Worm (Caenorhabditis elegans): ENCODE data around the gene R07E5.15.

Gene R07E5.15

ce11 chrIII:4401142-4401541, at the start of gene R07E5.15:
TSS of gene R07E5.15 (plus strand) at chrIII:4401442.
- TF ChIP-seq mab-5 (tag; optimal IDR thresholded peaks at IDR 0.05) (no peak), M03D4.4 (tag; optimal IDR thresholded peaks at IDR 0.05) (no peak), ceh-43 (GFP tag; optimal IDR thresholded peaks at IDR 0.05) (no peak), sptf-1 (tag; optimal IDR thresholded peaks at IDR 0.05) (no peak), ham-2 (GFP tag; optimal IDR thresholded peaks at IDR 0.05) (no peak), zip-8 (tag; optimal IDR thresholded peaks at IDR 0.05) (no peak), nhr-2 (tag; optimal IDR thresholded peaks at IDR 0.05) (no peak), pha-4 (tag; optimal IDR thresholded peaks at IDR 0.05) (no peak), elt-1 (tag; optimal IDR thresholded peaks at IDR 0.05; ENCODE audit: borderline replicate concordance, insufficient read depth) (no peak), nhr-28 (tag; optimal IDR thresholded peaks at IDR 0.05) (no peak)

DNA sequence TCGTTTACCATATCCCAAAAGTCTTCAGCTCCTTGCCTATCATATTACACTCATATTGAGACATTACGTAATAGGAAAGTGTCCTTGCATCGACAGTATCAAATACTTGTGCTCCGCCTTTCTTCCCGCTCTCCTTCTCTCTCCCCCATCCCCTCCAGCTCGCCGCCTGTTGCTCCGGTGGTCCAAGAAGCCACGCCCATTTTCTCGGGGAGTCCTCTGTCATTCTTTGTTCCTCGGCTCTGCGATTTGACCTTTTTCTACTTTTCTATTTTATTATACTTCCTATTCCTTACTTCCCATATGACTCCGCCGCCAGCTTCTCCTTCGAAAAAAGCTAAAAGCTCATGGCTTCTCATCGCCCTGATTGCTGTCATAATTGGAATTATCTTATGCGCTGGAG, 44.9 kb upstream of the R07E5.15 start, which contains the start of gene mnp-1:
Gene mnp-1, plus strand, starts transcription at position 211 of the 400 bp plus-strand sequence.
- TF ChIP-seq zip-8 (tag; optimal IDR thresholded peaks at IDR 0.05) (peak; percentile 61), hlh-1 (tag; optimal IDR thresholded peaks at IDR 0.05) (peak; percentile 38), elt-1 (tag; optimal IDR thresholded peaks at IDR 0.05; ENCODE audit: borderline replicate concordance, insufficient read depth) (no peak), tbx-8 (GFP tag; optimal IDR thresholded peaks at IDR 0.05) (no peak), unc-39 (tag; optimal IDR thresholded peaks at IDR 0.05) (peak; percentile 32)

DNA sequence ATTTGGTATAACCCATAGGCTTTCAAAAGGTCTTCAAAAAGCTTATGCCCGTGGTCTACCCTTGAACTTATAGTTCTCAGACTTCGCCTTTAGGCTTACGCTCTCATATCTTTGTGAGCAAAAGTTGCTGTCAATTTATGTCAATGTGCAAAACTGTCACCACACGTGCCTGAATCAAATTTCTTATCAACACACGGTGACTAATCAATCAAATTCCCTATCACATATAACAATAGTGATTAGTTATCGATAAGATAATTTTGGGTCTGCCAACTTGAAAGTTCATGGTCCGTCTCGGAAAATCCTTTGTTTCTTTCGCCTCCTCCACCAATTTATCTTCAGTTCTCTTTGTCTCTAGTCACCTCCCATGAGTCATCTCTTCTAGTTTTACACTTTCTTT, 43.8 kb upstream of the R07E5.15 start:
- no peak for TF ChIP-seq zip-8 (tag; optimal IDR thresholded peaks at IDR 0.05)
- peak; percentile 33 for TF ChIP-seq unc-62 (GFP tag; optimal IDR thresholded peaks at IDR 0.05)

- no peak for TF ChIP-seq sem-2 (GFP tag; optimal IDR thresholded peaks at IDR 0.05)
- no peak for TF ChIP-seq ceh-83 (GFP tag; optimal IDR thresholded peaks at IDR 0.05)
- no peak for TF ChIP-seq bed-3 (GFP tag; optimal IDR thresholded peaks at IDR 0.05)
- peak; percentile 89 for TF ChIP-seq mab-5 (tag; optimal IDR thresholded peaks at IDR 0.05)
- TF ChIP-seq unc-62 (GFP tag; optimal IDR thresholded peaks at IDR 0.05), result peak; percentile 98
- TF ChIP-seq flh-1 (GFP tag; optimal IDR thresholded peaks at IDR 0.05), result no peak
- peak; percentile 96 for TF ChIP-seq hlh-1 (tag; optimal IDR thresholded peaks at IDR 0.05)
- TF ChIP-seq unc-120 (tag; optimal IDR thresholded peaks at IDR 0.05; ENCODE audit: poor library complexity, severe bottlenecking), result peak; percentile 31
These were observed 42.9 kb upstream of the R07E5.15 start for ce11 chrIII:4358345-4358744.

ce11 chrIII:4359208-4359607, 42.0 kb upstream of the R07E5.15 start:
- peak; percentile 80 for TF ChIP-seq hlh-1 (tag; optimal IDR thresholded peaks at IDR 0.05)
- no peak for TF ChIP-seq elt-3 (tag; optimal IDR thresholded peaks at IDR 0.05)
- TF ChIP-seq ztf-11 (tag; optimal IDR thresholded peaks at IDR 0.05), result no peak

ce11 chrIII:4359900-4360299, 41.3 kb upstream of the R07E5.15 start:
- peak; percentile 89 for TF ChIP-seq hlh-1 (tag; optimal IDR thresholded peaks at IDR 0.05)
- no peak for TF ChIP-seq M03D4.4 (tag; optimal IDR thresholded peaks at IDR 0.05)
- TF ChIP-seq lsy-2 (tag; optimal IDR thresholded peaks at IDR 0.05), result no peak
- TF ChIP-seq ham-2 (GFP tag; optimal IDR thresholded peaks at IDR 0.05), result no peak
- no peak for TF ChIP-seq elt-1 (tag; optimal IDR thresholded peaks at IDR 0.05; ENCODE audit: borderline replicate concordance, insufficient read depth)
- no peak for TF ChIP-seq lin-13 (tag; optimal IDR thresholded peaks at IDR 0.05)
- no peak for TF ChIP-seq unc-120 (tag; optimal IDR thresholded peaks at IDR 0.05; ENCODE audit: poor library complexity, severe bottlenecking)
- peak; percentile 71 for TF ChIP-seq unc-62 (GFP tag; optimal IDR thresholded peaks at IDR 0.05)
- TF ChIP-seq mep-1 (tag; optimal IDR thresholded peaks at IDR 0.05), result no peak
- TF ChIP-seq flh-1 (GFP tag; optimal IDR thresholded peaks at IDR 0.05), result no peak
- no peak for TF ChIP-seq nhr-12 (tag; optimal IDR thresholded peaks at IDR 0.05)

- TF ChIP-seq nhr-2 (tag; optimal IDR thresholded peaks at IDR 0.05), result no peak
- TF ChIP-seq ham-2 (GFP tag; optimal IDR thresholded peaks at IDR 0.05), result peak; percentile 26
- no peak for TF ChIP-seq drap-1 (GFP tag; optimal IDR thresholded peaks at IDR 0.05)
These were observed 38.9 kb upstream of the R07E5.15 start for ce11 chrIII:4362332-4362731.
